Fruit fly (Drosophila melanogaster) whole organism, embryonic: Measurements from ENCODE around the gene mRpS30.

Experiments
- CG1024 ChIP-seq: fragments of 200-800 bp; sonication (Bioruptor generic); IDR thresholded peaks from 2 replicates; pipeline ENCODE4 v1.3.6; 2022; ENCODE audit warnings: missing biosample characterization, missing genetic modification characterization
- CG10366 ChIP-seq: fragments of 200-800 bp; sonication (Bioruptor generic); IDR thresholded peaks from 2 replicates; pipeline ENCODE4 v1.3.6; 2022; ENCODE audit warnings: missing biosample characterization, missing genetic modification characterization
- CG10431 ChIP-seq: fragments of 200-800 bp; sonication (Bioruptor generic); optimal IDR thresholded peaks from 3 replicates; lab custom pipeline; 2018; ENCODE audit warnings: missing biosample characterization, mild to moderate bottlenecking, missing genetic modification characterization
- CG11093 ChIP-seq: fragments of 200-800 bp; sonication (Bioruptor generic); IDR thresholded peaks from 3 replicates; pipeline ENCODE4 v1.3.6; 2022; ENCODE audit warnings: missing biosample characterization, missing genetic modification characterization
- CG13424 ChIP-seq: fragments of 200-800 bp; sonication (Bioruptor generic); optimal IDR thresholded peaks from 2 replicates; lab custom pipeline; 2019; ENCODE audit warnings: missing biosample characterization, mild to moderate bottlenecking, missing genetic modification characterization, moderate library complexity
- CG15011 ChIP-seq: fragments of 200-800 bp; sonication (Bioruptor generic); optimal IDR thresholded peaks from 3 replicates; lab custom pipeline; 2018; ENCODE audit warnings: missing biosample characterization, mild to moderate bottlenecking, missing genetic modification characterization
- CG15696 ChIP-seq: fragments of 200-800 bp; sonication (Bioruptor generic); optimal IDR thresholded peaks from 2 replicates; lab custom pipeline; 2019; ENCODE audit warnings: missing biosample characterization, mild to moderate bottlenecking, missing genetic modification characterization, moderate library complexity
- CG16813 ChIP-seq: fragments of 200-800 bp; sonication (Bioruptor generic); IDR thresholded peaks from 3 replicates; pipeline ENCODE4 v1.3.6; 2022; ENCODE audit warnings: missing biosample characterization, missing genetic modification characterization; ENCODE audit not compliant: partially characterized antibody
- CG1792 ChIP-seq: fragments of 200-800 bp; sonication (Bioruptor generic); optimal IDR thresholded peaks from 2 replicates; lab custom pipeline; 2016; ENCODE audit warnings: missing biosample characterization, missing genetic modification characterization
- CG18011 ChIP-seq: fragments of 200-800 bp; sonication (Bioruptor generic); optimal IDR thresholded peaks from 2 replicates; lab custom pipeline; 2017; ENCODE audit warnings: missing biosample characterization, missing genetic modification characterization, mild to moderate bottlenecking, moderate library complexity, missing genotype
- CG2678 ChIP-seq: fragments of 200-800 bp; sonication (Bioruptor generic); optimal IDR thresholded peaks from 3 replicates; lab custom pipeline; 2019; ENCODE audit warnings: missing biosample characterization, mild to moderate bottlenecking, missing genetic modification characterization, moderate library complexity
- CG30020 ChIP-seq: fragments of 200-800 bp; optimal IDR thresholded peaks from 2 replicates; lab custom pipeline; 2019; ENCODE audit warnings: missing biosample characterization, mild to moderate bottlenecking, missing genetic modification characterization, moderate library complexity
- CG6791 ChIP-seq: fragments of 200-800 bp; sonication (Bioruptor generic); IDR thresholded peaks from 3 replicates; pipeline ENCODE4 v1.3.6; 2022; ENCODE audit warnings: missing biosample characterization, missing genetic modification characterization; ENCODE audit not compliant: partially characterized antibody
- CG7372 ChIP-seq: fragments of 200-800 bp; sonication (Bioruptor generic); IDR thresholded peaks from 2 replicates; pipeline ENCODE4 v1.3.6; 2022; ENCODE audit warnings: missing biosample characterization, missing genetic modification characterization
- CG7963 ChIP-seq: fragments of 200-800 bp; sonication (Bioruptor generic); IDR thresholded peaks from 3 replicates; pipeline ENCODE4 v1.3.6; 2022; ENCODE audit warnings: missing biosample characterization, missing genetic modification characterization; ENCODE audit not compliant: partially characterized antibody
- CG7987 ChIP-seq: fragments of 200-800 bp; sonication (Bioruptor generic); optimal IDR thresholded peaks from 2 replicates; lab custom pipeline; 2018; ENCODE audit warnings: missing biosample characterization, mild to moderate bottlenecking, missing genetic modification characterization, moderate library complexity
- CG8359 ChIP-seq: fragments of 200-800 bp; sonication (Bioruptor generic); optimal IDR thresholded peaks from 2 replicates; lab custom pipeline; 2017; ENCODE audit warnings: missing biosample characterization, mild to moderate bottlenecking, missing genetic modification characterization, borderline replicate concordance
- CG9437 ChIP-seq: fragments of 200-800 bp; sonication (Bioruptor generic); optimal IDR thresholded peaks from 2 replicates; lab custom pipeline; 2018; ENCODE audit warnings: missing biosample characterization, mild to moderate bottlenecking, missing genetic modification characterization
- D19A ChIP-seq: fragments of 200-800 bp; optimal IDR thresholded peaks from 3 replicates; lab custom pipeline; 2019; ENCODE audit warnings: missing biosample characterization, mild to moderate bottlenecking, missing genetic modification characterization, moderate library complexity
- D19B ChIP-seq: fragments of 200-800 bp; sonication (Bioruptor generic); optimal IDR thresholded peaks from 2 replicates; lab custom pipeline; 2017; ENCODE audit warnings: missing biosample characterization, mild to moderate bottlenecking, missing genetic modification characterization
- Dll ChIP-seq: fragments of 200-800 bp; sonication (Bioruptor generic); IDR thresholded peaks from 4 replicates; pipeline ENCODE4 v1.3.6; 2022; ENCODE audit warnings: missing biosample characterization, missing genetic modification characterization; ENCODE audit not compliant: partially characterized antibody
- Dref ChIP-seq: fragments of 200-800 bp; sonication (Bioruptor generic); IDR thresholded peaks from 2 replicates; pipeline ENCODE4 v1.3.6; 2022; ENCODE audit warnings: missing biosample characterization, missing genetic modification characterization
- H2.0 ChIP-seq: fragments of 200-800 bp; sonication (Bioruptor generic); IDR thresholded peaks from 2 replicates; pipeline ENCODE4 v1.3.6; 2022; ENCODE audit warnings: missing biosample characterization, missing genetic modification characterization
- HLH3B ChIP-seq: fragments of 200-800 bp; sonication (Bioruptor generic); IDR thresholded peaks from 2 replicates; pipeline ENCODE4 v1.3.6; 2022; ENCODE audit warnings: missing biosample characterization, missing genetic modification characterization
- Kr ChIP-seq: fragments of 200-800 bp; sonication (Bioruptor generic); optimal IDR thresholded peaks from 2 replicates; lab custom pipeline; 2017; ENCODE audit warnings: missing biosample characterization, mild to moderate bottlenecking, missing genetic modification characterization
- Neu2 ChIP-seq: fragments of 200-800 bp; sonication (Bioruptor generic); optimal IDR thresholded peaks from 3 replicates; lab custom pipeline; 2016; ENCODE audit warnings: missing biosample characterization, missing genetic modification characterization, borderline replicate concordance
- Poxn ChIP-seq: fragments of 200-800 bp; sonication (Bioruptor generic); IDR thresholded peaks from 2 replicates; pipeline ENCODE4 v1.3.6; 2022; ENCODE audit warnings: missing biosample characterization, missing genetic modification characterization
- al ChIP-seq: fragments of 200-800 bp; sonication (Bioruptor generic); IDR thresholded peaks from 2 replicates; pipeline ENCODE4 v1.3.6; 2022; ENCODE audit warnings: missing biosample characterization, missing genetic modification characterization
- ase ChIP-seq: fragments of 200-800 bp; sonication (Bioruptor generic); IDR thresholded peaks from 3 replicates; pipeline ENCODE4 v1.3.6; 2022; ENCODE audit warnings: missing biosample characterization, missing genetic modification characterization
- bigmax ChIP-seq: fragments of 200-800 bp; sonication (Bioruptor generic); optimal IDR thresholded peaks from 2 replicates; lab custom pipeline; 2018; ENCODE audit warnings: missing biosample characterization, mild to moderate bottlenecking, missing genetic modification characterization
- cato ChIP-seq: fragments of 200-800 bp; sonication (Bioruptor generic); optimal IDR thresholded peaks from 2 replicates; lab custom pipeline; 2016; ENCODE audit warnings: missing biosample characterization, missing genetic modification characterization, borderline replicate concordance
- cwo ChIP-seq: fragments of 200-800 bp; sonication (Bioruptor generic); optimal IDR thresholded peaks from 3 replicates; lab custom pipeline; 2017; ENCODE audit warnings: missing biosample characterization, missing genetic modification characterization, mild to moderate bottlenecking, moderate library complexity, missing genetic modification reagents
- da ChIP-seq: fragments of 200-800 bp; sonication (Bioruptor generic); optimal IDR thresholded peaks from 2 replicates; lab custom pipeline; 2016; ENCODE audit warnings: missing biosample characterization, missing genetic modification characterization
- fd3F ChIP-seq: fragments of 200-800 bp; sonication (Bioruptor generic); optimal IDR thresholded peaks from 2 replicates; lab custom pipeline; 2018; ENCODE audit warnings: missing biosample characterization, mild to moderate bottlenecking, missing genetic modification characterization, moderate library complexity
- gce ChIP-seq: fragments of 200-800 bp; sonication (Bioruptor generic); IDR thresholded peaks from 3 replicates; pipeline ENCODE4 v1.3.6; 2022; ENCODE audit warnings: missing biosample characterization, missing genetic modification characterization
- gcm ChIP-seq: fragments of 200-800 bp; sonication (Bioruptor generic); optimal IDR thresholded peaks from 2 replicates; lab custom pipeline; 2019; ENCODE audit warnings: missing biosample characterization, mild to moderate bottlenecking, missing genetic modification characterization, moderate library complexity
- gsb ChIP-seq: fragments of 200-800 bp; sonication (Bioruptor generic); IDR thresholded peaks from 2 replicates; pipeline ENCODE4 v1.3.6; 2022; ENCODE audit warnings: missing biosample characterization, missing genetic modification characterization
- maf-S ChIP-seq: fragments of 200-800 bp; sonication (Bioruptor generic); optimal IDR thresholded peaks from 2 replicates; lab custom pipeline; 2016; ENCODE audit warnings: missing biosample characterization, missing genetic modification characterization
- oc ChIP-seq: fragments of 200-800 bp; sonication (Bioruptor generic); optimal IDR thresholded peaks from 2 replicates; lab custom pipeline; 2018; ENCODE audit warnings: missing biosample characterization, mild to moderate bottlenecking, missing genetic modification characterization, moderate library complexity
- onecut ChIP-seq: fragments of 200-800 bp; sonication (Bioruptor generic); IDR thresholded peaks from 2 replicates; pipeline ENCODE4 v1.3.6; 2022; ENCODE audit warnings: missing biosample characterization, missing genetic modification characterization
- org-1 ChIP-seq: fragments of 200-800 bp; sonication (Bioruptor generic); optimal IDR thresholded peaks from 2 replicates; lab custom pipeline; 2017; ENCODE audit warnings: missing biosample characterization, missing genetic modification characterization
- pho ChIP-seq: fragments of 200-800 bp; sonication (Bioruptor generic); optimal IDR thresholded peaks from 2 replicates; lab custom pipeline; 2016; ENCODE audit warnings: missing biosample characterization, missing genetic modification characterization
- run ChIP-seq: fragments of 200-800 bp; sonication (Bioruptor generic); optimal IDR thresholded peaks from 3 replicates; lab custom pipeline; 2018; ENCODE audit warnings: missing biosample characterization, mild to moderate bottlenecking, missing genetic modification characterization
- shn ChIP-seq: fragments of 200-800 bp; sonication (Bioruptor generic); optimal IDR thresholded peaks from 3 replicates; lab custom pipeline; 2016; ENCODE audit warnings: missing biosample characterization, missing genetic modification characterization
- sisA ChIP-seq: fragments of 200-800 bp; sonication (Bioruptor generic); IDR thresholded peaks from 2 replicates; pipeline ENCODE4 v1.3.6; 2022; ENCODE audit warnings: missing biosample characterization, missing genetic modification characterization
- slou ChIP-seq: fragments of 200-800 bp; sonication (Bioruptor generic); optimal IDR thresholded peaks from 3 replicates; lab custom pipeline; 2016; ENCODE audit warnings: missing biosample characterization, missing genetic modification characterization
- trem ChIP-seq: fragments of 200-800 bp; optimal IDR thresholded peaks from 3 replicates; lab custom pipeline; 2019; ENCODE audit warnings: missing biosample characterization, mild to moderate bottlenecking, missing genetic modification characterization, moderate library complexity
- unc-4 ChIP-seq: fragments of 200-800 bp; sonication (Bioruptor generic); IDR thresholded peaks from 2 replicates; pipeline ENCODE4 v1.3.6; 2022; ENCODE audit warnings: missing biosample characterization, missing genetic modification characterization; ENCODE audit not compliant: partially characterized antibody
- zfh1 ChIP-seq: fragments of 200-800 bp; sonication (Bioruptor generic); IDR thresholded peaks from 3 replicates; pipeline ENCODE4 v1.3.6; 2022; ENCODE audit warnings: missing biosample characterization, missing genetic modification characterization

mRpS30 gene

dm6 chrX:15802880-15803650 is 17.2 kb downstream of the mRpS30 start (continued):
- TF ChIP-seq CG8359 (GFP tag; lab: Kevin White, UChicago) (no peak), CG7963 (0 out of 3 replicates have a peak, but pooled peaks have one; percentile 38), Dref (GFP tag; lab: Robert Waterston, UW) (peak; percentile 81), onecut (GFP tag; lab: Robert Waterston, UW) (no peak), trem (tag; lab: Kevin White, UChicago) (peak; percentile 11), CG10431 (GFP tag; lab: Kevin White, UChicago) (no peak), Dll (peak; percentile 75; the same call in 3 of the 4 replicates), Poxn (GFP tag; lab: Robert Waterston, UW) (no peak), sisA (GFP tag; lab: Robert Waterston, UW) (no peak), cato (no peak), D19B (GFP tag; lab: Kevin White, UChicago) (no peak), cwo (GFP tag; lab: Kevin White, UChicago) (no peak), al (GFP tag; lab: Robert Waterston, UW) (no peak), maf-S (GFP tag; lab: Kevin White, UChicago) (no peak), CG9437 (no peak), oc (tag; lab: Kevin White, UChicago) (no peak), CG1792 (GFP tag; lab: Kevin White, UChicago) (no peak), CG11093 (no peak), fd3F (GFP tag; lab: Kevin White, UChicago) (no peak), gcm (GFP tag; lab: Kevin White, UChicago) (peak; percentile 21), H2.0 (GFP tag; lab: Robert Waterston, UW) (no peak), CG1024 (GFP tag; lab: Robert Waterston, UW) (0 out of 2 replicates have a peak, but pooled peaks have one; percentile 25), CG15011 (GFP tag; lab: Kevin White, UChicago) (no peak), bigmax (GFP tag; lab: Kevin White, UChicago) (no peak), zfh1 (0 out of 3 replicates have a peak, but pooled peaks have one; percentile 24), CG13424 (peak; percentile 34), ase (GFP tag; lab: Robert Waterston, UW) (no peak), CG30020 (peak; percentile 83), gce (GFP tag; lab: Robert Waterston, UW) (no peak), HLH3B (no peak), shn (GFP tag; lab: Kevin White, UChicago) (no peak), gsb (GFP tag; lab: Robert Waterston, UW) (no peak), CG10366 (GFP tag; lab: Robert Waterston, UW) (no peak), pho (GFP tag; lab: Kevin White, UChicago) (no peak), CG7372 (GFP tag; lab: Robert Waterston, UW) (no peak), CG16813 (GFP tag; lab: Robert Waterston, UW) (peak; percentile 76), slou (GFP tag; lab: Kevin White, UChicago) (no peak), D19A (tag; lab: Kevin White, UChicago) (peak; percentile 30), run (tag; lab: Kevin White, UChicago) (no peak), Kr (GFP tag; lab: Kevin White, UChicago) (no peak), CG18011 (GFP tag; lab: Kevin White, UChicago) (no peak), CG2678 (peak; percentile 48), org-1 (no peak), CG6791 (GFP tag; lab: Robert Waterston, UW) (peak; percentile 85), unc-4 (GFP tag; lab: Robert Waterston, UW) (peak; percentile 73), Neu2 (GFP tag; lab: Kevin White, UChicago) (no peak), CG15696 (no peak), da (GFP tag; lab: Kevin White, UChicago) (no peak), CG7987 (no peak)
